Fruit fly (Drosophila melanogaster) whole organism, embryonic: ENCODE measurements around the gene CG9568.

Experiments
- CG10267 ChIP-seq: fragments of 200-800 bp; sonication (Bioruptor generic); optimal IDR thresholded peaks from 2 replicates; lab custom pipeline; 2018; ENCODE audit warnings: missing biosample characterization, mild to moderate bottlenecking, missing genetic modification characterization, moderate library complexity
- CG10654 ChIP-seq: fragments of 200-800 bp; sonication (Bioruptor generic); optimal IDR thresholded peaks from 2 replicates; lab custom pipeline; 2016; ENCODE audit warnings: missing biosample characterization, missing genetic modification characterization
- CG11247 ChIP-seq: fragments of 200-800 bp; sonication (Bioruptor generic); IDR thresholded peaks from 2 replicates; pipeline ENCODE4 v1.3.6; 2022; ENCODE audit warnings: missing biosample characterization, missing genetic modification characterization
- CG11723 ChIP-seq: fragments of 200-800 bp; sonication (Bioruptor generic); optimal IDR thresholded peaks from 2 replicates; lab custom pipeline; 2017; ENCODE audit warnings: missing biosample characterization, mild to moderate bottlenecking, missing genetic modification characterization
- CG12391 ChIP-seq: fragments of 200-800 bp; sonication (Bioruptor generic); optimal IDR thresholded peaks from 3 replicates; lab custom pipeline; 2018; ENCODE audit warnings: missing biosample characterization, mild to moderate bottlenecking, missing genetic modification characterization, moderate library complexity
- CG13624 ChIP-seq: fragments of 200-800 bp; sonication (Bioruptor generic); optimal IDR thresholded peaks from 2 replicates; lab custom pipeline; 2016; ENCODE audit warnings: missing biosample characterization, missing genetic modification characterization
- CG15601 ChIP-seq: fragments of 200-800 bp; sonication (Bioruptor generic); optimal IDR thresholded peaks from 3 replicates; lab custom pipeline; 2019; ENCODE audit warnings: missing biosample characterization, mild to moderate bottlenecking, missing genetic modification characterization, moderate library complexity
- CG1603 ChIP-seq: fragments of 200-800 bp; sonication (Bioruptor generic); optimal IDR thresholded peaks from 2 replicates; lab custom pipeline; 2019; ENCODE audit warnings: missing biosample characterization, mild to moderate bottlenecking, missing genetic modification characterization, moderate library complexity
- CG1792 ChIP-seq: fragments of 200-800 bp; sonication (Bioruptor generic); optimal IDR thresholded peaks from 2 replicates; lab custom pipeline; 2016; ENCODE audit warnings: missing biosample characterization, missing genetic modification characterization
- CG33557 ChIP-seq: fragments of 200-800 bp; sonication (Bioruptor generic); optimal IDR thresholded peaks from 2 replicates; lab custom pipeline; 2019; ENCODE audit warnings: missing biosample characterization, mild to moderate bottlenecking, missing genetic modification characterization, moderate library complexity
- CG3726 ChIP-seq: fragments of 200-800 bp; sonication (Bioruptor generic); IDR thresholded peaks from 3 replicates; pipeline ENCODE4, ENCODE4 v1.3.6; 2022; ENCODE audit warnings: missing biosample characterization, missing genetic modification characterization
- CG4282 ChIP-seq: fragments of 200-800 bp; sonication (Bioruptor generic); optimal IDR thresholded peaks from 2 replicates; lab custom pipeline; 2016; ENCODE audit warnings: missing biosample characterization, missing genetic modification characterization
- CG4730 ChIP-seq: fragments of 200-800 bp; sonication (Bioruptor generic); IDR thresholded peaks from 2 replicates; pipeline ENCODE4 v1.3.6; 2022; ENCODE audit warnings: missing biosample characterization, missing genetic modification characterization
- CG7745 ChIP-seq: fragments of 200-800 bp; sonication (Bioruptor generic); optimal IDR thresholded peaks from 2 replicates; lab custom pipeline; 2018; ENCODE audit warnings: missing biosample characterization, mild to moderate bottlenecking, missing genetic modification characterization, moderate library complexity
- CG8924 ChIP-seq: fragments of 200-800 bp; optimal IDR thresholded peaks from 3 replicates; lab custom pipeline; 2019; ENCODE audit warnings: missing biosample characterization, mild to moderate bottlenecking, missing genetic modification characterization, moderate library complexity
- CG9437 ChIP-seq: fragments of 200-800 bp; sonication (Bioruptor generic); optimal IDR thresholded peaks from 2 replicates; lab custom pipeline; 2018; ENCODE audit warnings: missing biosample characterization, mild to moderate bottlenecking, missing genetic modification characterization
- CG9817 ChIP-seq: fragments of 200-800 bp; sonication (Bioruptor generic); optimal IDR thresholded peaks from 2 replicates; lab custom pipeline; 2018; ENCODE audit warnings: missing biosample characterization, mild to moderate bottlenecking, missing genetic modification characterization, moderate library complexity
- CkIIα-i1 ChIP-seq: fragments of 200-800 bp; sonication (Bioruptor generic); IDR thresholded peaks from 2 replicates; pipeline ENCODE4 v1.3.6; 2022; ENCODE audit warnings: missing biosample characterization, missing genetic modification characterization
- CrebB ChIP-seq: fragments of 200-800 bp; sonication (Bioruptor generic); optimal IDR thresholded peaks from 3 replicates; lab custom pipeline; 2018; ENCODE audit warnings: missing biosample characterization, mild to moderate bottlenecking, missing genetic modification characterization
- D ChIP-seq, 2 experiments: fragments of 200-800 bp in 1 of 2; fragments of >200 bp in 1 of 2; sonication (Bioruptor generic) in 1 of 2; optimal IDR thresholded peaks; 2 replicates in 1 of 2; 3 replicates in 1 of 2; lab custom pipeline; 2017; ENCODE audit warnings: mild to moderate bottlenecking in 1 of 2, missing biosample characterization in 1 of 2, missing genetic modification characterization in 1 of 2, missing genetic modification reagents in 1 of 2
- D19B ChIP-seq: fragments of 200-800 bp; sonication (Bioruptor generic); optimal IDR thresholded peaks from 2 replicates; lab custom pipeline; 2017; ENCODE audit warnings: missing biosample characterization, mild to moderate bottlenecking, missing genetic modification characterization
- Deaf1 ChIP-seq: fragments of 200-800 bp; optimal IDR thresholded peaks from 3 replicates; lab custom pipeline; 2019; ENCODE audit warnings: missing biosample characterization, mild to moderate bottlenecking, missing genetic modification characterization, moderate library complexity
- Dfd ChIP-seq, 2 experiments: fragments of >200 bp; optimal IDR thresholded peaks; 2 replicates each; lab custom pipeline; 2017; ENCODE audit warnings: missing biosample characterization in 2 of 2, missing genetic modification characterization in 2 of 2
- Dp ChIP-seq: fragments of 200-800 bp; sonication (Bioruptor generic); optimal IDR thresholded peaks from 2 replicates; lab custom pipeline; 2018; ENCODE audit warnings: missing biosample characterization, mild to moderate bottlenecking, missing genetic modification characterization, moderate library complexity
- Fer2 ChIP-seq: fragments of 200-800 bp; sonication (Bioruptor generic); optimal IDR thresholded peaks from 2 replicates; lab custom pipeline; 2018; ENCODE audit warnings: missing biosample characterization, mild to moderate bottlenecking, missing genetic modification characterization, moderate library complexity
- Gug ChIP-seq: fragments of 200-800 bp; sonication (Bioruptor generic); IDR thresholded peaks from 4 replicates; pipeline ENCODE4 v1.3.6; 2022; ENCODE audit warnings: missing biosample characterization, missing genetic modification characterization
- Hmx ChIP-seq: fragments of 200-800 bp; sonication (Bioruptor generic); optimal IDR thresholded peaks from 2 replicates; lab custom pipeline; 2016; ENCODE audit warnings: missing biosample characterization, missing genetic modification characterization
- Hr3 ChIP-seq: fragments of 200-800 bp; sonication (Bioruptor generic); optimal IDR thresholded peaks from 3 replicates; lab custom pipeline; 2016; ENCODE audit warnings: missing biosample characterization, missing genetic modification characterization
- Lhr ChIP-seq: fragments of 200-800 bp; sonication (Bioruptor generic); optimal IDR thresholded peaks from 3 replicates; lab custom pipeline; 2017; ENCODE audit warnings: mild to moderate bottlenecking, missing biosample characterization, missing genetic modification reagents, missing genetic modification characterization
- Max ChIP-seq: fragments of 200-800 bp; sonication (Bioruptor generic); optimal IDR thresholded peaks from 2 replicates; lab custom pipeline; 2016; ENCODE audit warnings: missing biosample characterization, mild to moderate bottlenecking, missing genetic modification characterization
- Rx ChIP-seq: fragments of 200-800 bp; sonication (Bioruptor generic); IDR thresholded peaks from 2 replicates; pipeline ENCODE4 v1.3.6; 2022; ENCODE audit warnings: missing biosample characterization, missing genetic modification characterization
- Scr ChIP-seq: fragments of 200-800 bp; sonication (Bioruptor generic); IDR thresholded peaks from 2 replicates; pipeline ENCODE4 v1.3.6; 2022; ENCODE audit warnings: missing biosample characterization, missing genetic modification characterization; ENCODE audit not compliant: partially characterized antibody
- az2 ChIP-seq: fragments of 200-800 bp; sonication (Bioruptor generic); optimal IDR thresholded peaks from 3 replicates; lab custom pipeline; 2016; ENCODE audit warnings: missing biosample characterization, missing genetic modification characterization
- br ChIP-seq: fragments of >200 bp; optimal IDR thresholded peaks from 2 replicates; lab custom pipeline; 2017
- dmrt11E ChIP-seq: fragments of 200-800 bp; sonication (Bioruptor generic); optimal IDR thresholded peaks from 3 replicates; lab custom pipeline; 2018; ENCODE audit warnings: missing biosample characterization, mild to moderate bottlenecking, missing genetic modification characterization, moderate library complexity
- fd102C ChIP-seq: fragments of 200-800 bp; sonication (Bioruptor generic); optimal IDR thresholded peaks from 2 replicates; lab custom pipeline; 2018; ENCODE audit warnings: missing biosample characterization, mild to moderate bottlenecking, missing genetic modification characterization, moderate library complexity
- gem ChIP-seq: fragments of 200-800 bp; sonication (Bioruptor generic); optimal IDR thresholded peaks from 2 replicates; lab custom pipeline; 2019; ENCODE audit warnings: missing biosample characterization, mild to moderate bottlenecking, missing genetic modification characterization, moderate library complexity
- grau ChIP-seq: fragments of 200-800 bp; optimal IDR thresholded peaks from 3 replicates; lab custom pipeline; 2019; ENCODE audit warnings: missing biosample characterization, mild to moderate bottlenecking, missing genetic modification characterization, moderate library complexity
- lov ChIP-seq, 2 experiments: fragments of 200-800 bp in 1 of 2; fragments of >200 bp in 1 of 2; sonication (Bioruptor generic) in 1 of 2; IDR thresholded peaks in 1 of 2; optimal IDR thresholded peaks in 1 of 2; 2 replicates in 1 of 2; 3 replicates in 1 of 2; pipeline versions ENCODE4 v1.3.6 to Lab custom; 2017 to 2022; ENCODE audit warnings: missing biosample characterization in 1 of 2, missing genetic modification characterization in 1 of 2
- mam ChIP-seq: fragments of 200-800 bp; sonication (Bioruptor generic); optimal IDR thresholded peaks from 3 replicates; lab custom pipeline; 2016; ENCODE audit warnings: missing biosample characterization, missing genetic modification characterization
- nmo ChIP-seq: fragments of 200-800 bp; sonication (Bioruptor generic); optimal IDR thresholded peaks from 2 replicates; lab custom pipeline; 2018; ENCODE audit warnings: missing biosample characterization, mild to moderate bottlenecking, missing genetic modification characterization, moderate library complexity
- row ChIP-seq: fragments of 200-800 bp; sonication (Bioruptor generic); IDR thresholded peaks from 3 replicates; pipeline ENCODE4 v1.3.6; 2022; ENCODE audit warnings: missing biosample characterization, missing genetic modification characterization
- sim ChIP-seq: fragments of 200-800 bp; sonication (Bioruptor generic); IDR thresholded peaks from 2 replicates; pipeline ENCODE4 v1.3.6; 2022; ENCODE audit warnings: missing biosample characterization, missing genetic modification characterization
- sima ChIP-seq: fragments of 200-800 bp; sonication (Bioruptor generic); optimal IDR thresholded peaks from 2 replicates; lab custom pipeline; 2016; ENCODE audit warnings: missing biosample characterization, missing genetic modification characterization
- stwl ChIP-seq: fragments of 200-800 bp; sonication (Bioruptor generic); optimal IDR thresholded peaks from 3 replicates; lab custom pipeline; 2018; ENCODE audit warnings: missing biosample characterization, mild to moderate bottlenecking, missing genetic modification characterization, moderate library complexity
- tio ChIP-seq: fragments of 200-800 bp; sonication (Bioruptor generic); optimal IDR thresholded peaks from 2 replicates; lab custom pipeline; 2017; ENCODE audit warnings: missing biosample characterization, missing genetic modification characterization, inconsistent platforms
- trh ChIP-seq: fragments of 200-800 bp; sonication (Bioruptor generic); optimal IDR thresholded peaks from 2 replicates; lab custom pipeline; 2016; ENCODE audit warnings: missing biosample characterization, missing genetic modification characterization
- z ChIP-seq: fragments of 200-800 bp; sonication (Bioruptor generic); IDR thresholded peaks from 3 replicates; pipeline ENCODE4 v1.3.6; 2022; ENCODE audit warnings: missing biosample characterization, missing genetic modification characterization

Gene CG9568

DNA sequence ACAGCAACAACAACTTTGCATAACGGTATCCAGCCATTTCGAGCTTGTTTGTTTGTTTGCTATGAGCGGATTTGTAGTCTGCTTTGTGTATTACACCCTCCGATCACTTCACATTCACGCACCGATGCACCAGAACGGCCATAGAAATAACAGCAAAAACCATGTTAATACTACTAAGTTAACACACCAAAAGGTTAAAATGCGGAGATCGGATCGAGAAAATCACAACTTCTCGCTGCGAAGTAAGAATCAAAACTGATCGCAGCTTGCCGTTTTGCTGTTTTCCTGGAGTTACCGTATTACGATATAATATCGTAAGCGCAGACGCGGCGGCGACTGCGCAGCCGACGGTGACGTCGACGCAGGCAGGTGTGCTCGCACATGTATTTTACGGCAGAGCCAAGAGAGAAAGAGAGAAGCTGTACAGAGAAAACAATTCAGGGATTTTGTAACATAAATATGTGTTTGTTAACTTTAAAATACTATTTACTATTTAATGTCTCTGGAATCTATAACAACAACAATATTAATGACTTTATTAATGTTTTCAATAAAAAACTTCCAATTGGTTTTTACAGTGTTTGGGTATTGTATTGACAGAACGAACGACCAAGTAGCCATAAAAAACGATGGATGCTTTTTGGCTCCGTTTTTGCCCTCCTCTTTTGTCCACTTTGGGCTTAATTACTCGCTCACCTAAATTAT is 25.6 kb upstream of the CG9568 start, which contains the start of gene CG13101 (continued):
- TF ChIP-seq CkIIα-i1 (GFP tag; lab: Robert Waterston, UW) (peak; percentile 51; the same call in 1 of the 2 replicates), mam (peak; percentile 70), Hr3 (peak; percentile 90), CG9437 (GFP tag; lab: Kevin White, UChicago) (peak; percentile 82), z (GFP tag; lab: Robert Waterston, UW) (peak; percentile 70; the same call in 2 of the 3 replicates), Lhr (GFP tag; lab: Kevin White, UChicago) (peak; percentile 71), CG15601 (peak; percentile 89), CG4730 (GFP tag; lab: Robert Waterston, UW) (peak; percentile 93), sima (GFP tag; lab: Kevin White, UChicago) (no peak), row (GFP tag; lab: Robert Waterston, UW) (peak; percentile 96), CG33557 (GFP tag; lab: Kevin White, UChicago) (peak; percentile 80), Dfd (GFP tag; optimal IDR thresholded peaks at IDR 0.05; lab: Kevin White, UChicago) (no peak), CG8924 (tag; lab: Kevin White, UChicago) (peak; percentile 95), D19B (GFP tag; lab: Kevin White, UChicago) (peak; percentile 77), stwl (tag; lab: Kevin White, UChicago) (peak; percentile 24), lov (optimal IDR thresholded peaks at IDR 0.05; lab: Kevin White, UChicago) (no peak), lov (GFP tag; IDR thresholded peaks at IDR 0.05; lab: Robert Waterston, UW) (peak; percentile 85; the same call in 2 of the 3 replicates), CG10654 (GFP tag; lab: Kevin White, UChicago) (peak; percentile 84), Hmx (GFP tag; lab: Kevin White, UChicago) (peak; percentile 71), Dp (GFP tag; lab: Kevin White, UChicago) (no peak), Max (GFP tag; lab: Kevin White, UChicago) (peak; percentile 85), Gug (GFP tag; lab: Robert Waterston, UW) (peak; percentile 67; the same call in 3 of the 4 replicates), CG11723 (peak; percentile 66), az2 (peak; percentile 93), Fer2 (tag; lab: Kevin White, UChicago) (peak; percentile 69), CG1603 (tag; lab: Kevin White, UChicago) (peak; percentile 81), CG13624 (GFP tag; lab: Kevin White, UChicago) (peak; percentile 88), grau (peak; percentile 94), dmrt11E (peak; percentile 91), CG3726 (no peak; the same call in 2 of the 3 replicates), Deaf1 (tag; lab: Kevin White, UChicago) (peak; percentile 82), fd102C (GFP tag; lab: Kevin White, UChicago) (peak; percentile 45), CrebB (tag; lab: Kevin White, UChicago) (peak; percentile 91), Scr (GFP tag; lab: Robert Waterston, UW) (no peak), gem (tag; lab: Kevin White, UChicago) (peak; percentile 97), br (lab: Kevin White, UChicago) (no peak), CG1792 (GFP tag; lab: Kevin White, UChicago) (peak; percentile 72), CG9817 (peak; percentile 82), nmo (peak; percentile 95), sim (GFP tag; lab: Robert Waterston, UW) (peak; percentile 88), CG10267 (tag; lab: Kevin White, UChicago) (peak; percentile 89), CG4282 (GFP tag; lab: Kevin White, UChicago) (peak; percentile 23), Rx (GFP tag; lab: Robert Waterston, UW) (peak; percentile 76), D (optimal IDR thresholded peaks at IDR 0.05; lab: Kevin White, UChicago) (no peak), D (GFP tag; optimal IDR thresholded peaks at IDR 0.05; lab: Kevin White, UChicago) (peak; percentile 89), CG11247 (GFP tag; lab: Robert Waterston, UW) (peak; percentile 85), trh (GFP tag; lab: Kevin White, UChicago) (peak; percentile 60), CG7745 (peak; percentile 80), tio (GFP tag; lab: Kevin White, UChicago) (peak; percentile 91), CG12391 (tag; lab: Kevin White, UChicago) (peak; percentile 96)
